Worm (Caenorhabditis elegans) whole organism, L1 larva: ENCODE measurements around the gene F23A7.3.

Source experiments
- Y116A8C.19 ChIP-seq: sonication (generic microtip); optimal IDR thresholded peaks from 2 replicates; lab custom pipeline; 2016; ENCODE audit warnings: missing compliant biosample characterization, missing genetic modification characterization, borderline replicate concordance
- ceh-82 ChIP-seq, 3 experiments: fragments of 150-350 bp in 1 of 3; sonication (generic microtip) in 2 of 3; optimal IDR thresholded peaks; 2 replicates each; lab custom pipeline; 2014 to 2017; ENCODE audit warnings: missing biosample characterization in 3 of 3, missing genetic modification characterization in 3 of 3
- efl-3 ChIP-seq: fragments of 200-800 bp; sonication (Bioruptor generic); optimal IDR thresholded peaks from 2 replicates; lab custom pipeline; 2018; ENCODE audit warnings: mild to moderate bottlenecking, missing genetic modification characterization, missing compliant biosample characterization
- fos-1 ChIP-seq: fragments of 150-350 bp; optimal IDR thresholded peaks from 2 replicates; lab custom pipeline; 2014; ENCODE audit warnings: missing biosample characterization, missing genetic modification characterization
- jun-1 ChIP-seq: fragments of 150-350 bp; optimal IDR thresholded peaks from 2 replicates; lab custom pipeline; 2014; ENCODE audit warnings: missing biosample characterization, missing genetic modification reagents, missing genetic modification characterization
- lin-13 ChIP-seq: fragments of 150-350 bp; optimal IDR thresholded peaks from 2 replicates; lab custom pipeline; 2014; ENCODE audit warnings: missing biosample characterization, missing genetic modification reagents, missing genetic modification characterization
- mef-2 ChIP-seq: fragments of 150-350 bp; optimal IDR thresholded peaks from 2 replicates; lab custom pipeline; 2014; ENCODE audit warnings: missing biosample characterization, missing genetic modification characterization
- nhr-76 ChIP-seq: sonication (generic microtip); optimal IDR thresholded peaks from 2 replicates; lab custom pipeline; 2017; ENCODE audit warnings: missing biosample characterization, missing genetic modification characterization
- snpc-4 ChIP-seq: fragments of 150-350 bp; optimal IDR thresholded peaks from 2 replicates; lab custom pipeline; 2014; ENCODE audit warnings: missing biosample characterization, missing genetic modification characterization

DNA sequence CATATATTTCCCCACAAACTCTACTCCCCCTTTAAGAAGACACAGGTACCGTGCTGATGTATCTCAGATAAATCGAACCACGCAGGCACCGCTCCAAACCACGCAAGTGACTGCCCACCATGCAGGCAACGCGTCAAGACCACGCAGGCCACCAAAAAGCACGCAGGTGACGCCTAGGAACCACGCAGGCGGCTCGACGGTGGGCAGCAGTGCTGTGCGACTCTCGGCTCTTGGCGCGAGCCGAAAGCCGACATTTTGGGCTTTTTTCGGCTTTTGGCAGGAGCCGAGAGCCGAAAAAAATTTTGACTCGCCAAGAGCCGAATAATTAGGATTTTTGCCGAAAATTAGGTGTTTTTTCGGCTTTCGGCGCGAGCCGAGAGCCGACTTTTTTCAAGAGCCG lies 23.3 kb downstream of the F23A7.3 start:
- no peak for TF ChIP-seq jun-1 (tag; lab: Kevin White, UChicago)
- no peak for TF ChIP-seq snpc-4 (tag; lab: Kevin White, UChicago)
- no peak for TF ChIP-seq efl-3 (GFP tag; lab: Kevin White, UChicago)
- TF ChIP-seq lin-13 (GFP tag; lab: Kevin White, UChicago): no peak
- no peak for TF ChIP-seq fos-1
- no peak for TF ChIP-seq Y116A8C.19
- no peak for TF ChIP-seq nhr-76 (tag; lab: Kevin White, UChicago)
- no peak for TF ChIP-seq mef-2 (tag; lab: Kevin White, UChicago)
- no peak for TF ChIP-seq ceh-82 (tag; optimal IDR thresholded peaks at IDR 0.05; lab: Kevin White, UChicago)
